Worm (Caenorhabditis elegans) whole organism, late embryonic: ENCODE data around the gene warf-1.
A peak's percentile ranks its signal among the peaks of the same experiment; 100 is the strongest.

ENCODE experiments used
- F13H6.1 ChIP-seq: sonication (generic microtip); optimal IDR thresholded peaks from 2 replicates; lab custom pipeline; 2016; ENCODE audit warnings: missing genetic modification characterization, missing compliant biosample characterization
- K02D7.2 ChIP-seq: sonication (generic microtip); optimal IDR thresholded peaks from 2 replicates; lab custom pipeline; 2017; ENCODE audit warnings: mild to moderate bottlenecking, missing genetic modification characterization, missing compliant biosample characterization
- Y22D7AL.16 ChIP-seq: sonication (generic microtip); optimal IDR thresholded peaks from 2 replicates; lab custom pipeline; 2016; ENCODE audit warnings: missing genetic modification characterization, missing compliant biosample characterization
- ahr-1 ChIP-seq: sonication (generic microtip); optimal IDR thresholded peaks from 2 replicates; lab custom pipeline; 2016; ENCODE audit warnings: missing genetic modification characterization, missing compliant biosample characterization
- ceh-14 ChIP-seq: sonication (generic microtip); optimal IDR thresholded peaks from 2 replicates; lab custom pipeline; 2016; ENCODE audit warnings: missing genotype, missing genetic modification characterization, missing compliant biosample characterization
- ceh-19 ChIP-seq: fragments of 200-800 bp; sonication (Bioruptor generic); optimal IDR thresholded peaks from 2 replicates; lab custom pipeline; 2018; ENCODE audit warnings: mild to moderate bottlenecking, missing genetic modification characterization, missing compliant biosample characterization
- ceh-22 ChIP-seq: sonication (generic microtip); optimal IDR thresholded peaks from 2 replicates; lab custom pipeline; 2017; ENCODE audit warnings: missing biosample characterization, missing genetic modification characterization
- ceh-24 ChIP-seq: sonication (generic microtip); optimal IDR thresholded peaks from 2 replicates; lab custom pipeline; 2016; ENCODE audit warnings: mild to moderate bottlenecking, missing genetic modification characterization, missing compliant biosample characterization
- ceh-30 ChIP-seq: fragments of 150-350 bp; optimal IDR thresholded peaks from 2 replicates; lab custom pipeline; 2014; ENCODE audit warnings: missing biosample characterization, missing genetic modification characterization
- ceh-31 ChIP-seq: sonication (generic microtip); optimal IDR thresholded peaks from 2 replicates; lab custom pipeline; 2016; ENCODE audit warnings: missing genetic modification characterization, missing compliant biosample characterization
- ceh-34 ChIP-seq: sonication (generic microtip); optimal IDR thresholded peaks from 2 replicates; lab custom pipeline; 2016; ENCODE audit warnings: mild to moderate bottlenecking, missing genetic modification characterization, missing compliant biosample characterization
- ceh-45 ChIP-seq: fragments of 200-800 bp; sonication (Bioruptor generic); IDR thresholded peaks from 2 replicates; pipeline ENCODE4 v1.3.6; 2022; ENCODE audit warnings: missing genetic modification reagents, missing genetic modification characterization, missing compliant biosample characterization
- ceh-48 ChIP-seq: sonication (generic microtip); optimal IDR thresholded peaks from 2 replicates; lab custom pipeline; 2016; ENCODE audit warnings: missing genetic modification characterization, inconsistent platforms, missing compliant biosample characterization
- ceh-6 ChIP-seq: fragments of 200-800 bp; sonication (Bioruptor generic); optimal IDR thresholded peaks from 2 replicates; lab custom pipeline; 2018; ENCODE audit warnings: mild to moderate bottlenecking, missing genetic modification characterization, missing compliant biosample characterization
- che-1 ChIP-seq: sonication (generic microtip); optimal IDR thresholded peaks from 2 replicates; lab custom pipeline; 2016; ENCODE audit warnings: mild to moderate bottlenecking, missing genetic modification characterization, missing compliant biosample characterization
- elt-2 ChIP-seq: sonication (generic microtip); optimal IDR thresholded peaks from 2 replicates; lab custom pipeline; 2016; ENCODE audit warnings: missing genetic modification reagents, missing genetic modification characterization, missing compliant biosample characterization
- hlh-13 ChIP-seq: fragments of 200-800 bp; sonication (Bioruptor generic); optimal IDR thresholded peaks from 2 replicates; lab custom pipeline; 2018; ENCODE audit warnings: mild to moderate bottlenecking, missing genetic modification characterization, missing compliant biosample characterization
- hlh-30 ChIP-seq: sonication (generic microtip); optimal IDR thresholded peaks from 2 replicates; lab custom pipeline; 2017; ENCODE audit warnings: antibody characterized with exemption, missing genetic modification characterization, missing compliant biosample characterization; ENCODE audit not compliant: insufficient read depth
- hlh-8 ChIP-seq: sonication (generic microtip); optimal IDR thresholded peaks from 2 replicates; lab custom pipeline; 2016; ENCODE audit warnings: missing genotype, missing genetic modification characterization, missing compliant biosample characterization
- madf-2 ChIP-seq: sonication (generic microtip); optimal IDR thresholded peaks from 2 replicates; lab custom pipeline; 2017; ENCODE audit warnings: missing genetic modification characterization, missing compliant biosample characterization
- mec-3 ChIP-seq: sonication (generic microtip); optimal IDR thresholded peaks from 2 replicates; lab custom pipeline; 2016; ENCODE audit warnings: borderline replicate concordance, missing genetic modification characterization, missing compliant biosample characterization
- npax-4 ChIP-seq: sonication (generic microtip); optimal IDR thresholded peaks from 2 replicates; lab custom pipeline; 2016; ENCODE audit warnings: missing genetic modification characterization, missing compliant biosample characterization
- pag-3 ChIP-seq: sonication (generic microtip); optimal IDR thresholded peaks from 2 replicates; lab custom pipeline; 2016; ENCODE audit warnings: missing compliant biosample characterization, missing genetic modification characterization, borderline replicate concordance
- pha-2 ChIP-seq: sonication (generic microtip); optimal IDR thresholded peaks from 2 replicates; lab custom pipeline; 2017; ENCODE audit warnings: mild to moderate bottlenecking, missing genetic modification characterization, missing compliant biosample characterization
- pros-1 ChIP-seq: fragments of 150-350 bp; optimal IDR thresholded peaks from 2 replicates; lab custom pipeline; 2014; ENCODE audit warnings: missing biosample characterization, missing genetic modification reagents, missing genetic modification characterization
- rnt-1 ChIP-seq: sonication (generic microtip); optimal IDR thresholded peaks from 2 replicates; lab custom pipeline; 2016; ENCODE audit warnings: missing genetic modification characterization, missing compliant biosample characterization
- sdc-2 ChIP-seq: sonication (generic microtip); optimal IDR thresholded peaks from 2 replicates; lab custom pipeline; 2016; ENCODE audit warnings: missing genotype, missing genetic modification characterization, missing compliant biosample characterization
- tbx-2 ChIP-seq: sonication (generic microtip); optimal IDR thresholded peaks from 2 replicates; lab custom pipeline; 2016; ENCODE audit warnings: missing genetic modification characterization, missing compliant biosample characterization
- tbx-7 ChIP-seq: sonication (generic microtip); optimal IDR thresholded peaks from 2 replicates; lab custom pipeline; 2016; ENCODE audit warnings: missing genotype, missing genetic modification characterization, missing compliant biosample characterization
- ttx-3 ChIP-seq: sonication (generic microtip); optimal IDR thresholded peaks from 2 replicates; lab custom pipeline; 2016; ENCODE audit warnings: missing genetic modification reagents, missing genetic modification characterization, missing compliant biosample characterization
- unc-3 ChIP-seq, 2 experiments: fragments of 200-800 bp in 1 of 2; sonication (Bioruptor generic) in 1 of 2; sonication (generic microtip) in 1 of 2; conservative IDR thresholded peaks in 1 of 2; optimal IDR thresholded peaks in 1 of 2; 2 replicates each; pipeline versions ENCODE4 v1.3.6 to Lab custom; 2016 to 2022; ENCODE audit warnings: missing compliant biosample characterization in 2 of 2, missing genetic modification characterization in 2 of 2, missing genetic modification reagents in 1 of 2
- unc-42 ChIP-seq: sonication (generic microtip); optimal IDR thresholded peaks from 2 replicates; lab custom pipeline; 2016; ENCODE audit warnings: missing genotype, missing genetic modification characterization, missing compliant biosample characterization
- unc-55 ChIP-seq: sonication (generic microtip); optimal IDR thresholded peaks from 2 replicates; lab custom pipeline; 2017; ENCODE audit warnings: missing biosample characterization, missing genetic modification reagents, missing genetic modification characterization
- unc-86 ChIP-seq: sonication (generic microtip); optimal IDR thresholded peaks from 2 replicates; lab custom pipeline; 2016; ENCODE audit warnings: missing genetic modification characterization, missing compliant biosample characterization
- ztf-16 ChIP-seq: sonication (generic microtip); optimal IDR thresholded peaks from 2 replicates; lab custom pipeline; 2017; ENCODE audit warnings: missing genetic modification characterization, missing compliant biosample characterization

The warf-1 gene

ce11 chrIV:7608111-7608510 lies 26.5 kb upstream of the warf-1 start:
- TF ChIP-seq ttx-3: no peak
- TF ChIP-seq ceh-14 (tag; lab: Kevin White, UChicago): no peak
- TF ChIP-seq ztf-16 (tag; lab: Kevin White, UChicago): no peak
- TF ChIP-seq ceh-34 (tag; lab: Kevin White, UChicago): no peak
- no peak for TF ChIP-seq unc-86 (tag; lab: Kevin White, UChicago)
- no peak for TF ChIP-seq npax-4 (tag; lab: Kevin White, UChicago)
- no peak for TF ChIP-seq sdc-2 (tag; lab: Kevin White, UChicago)
- TF ChIP-seq ceh-31 (tag; lab: Kevin White, UChicago): no peak
- TF ChIP-seq pha-2 (tag; lab: Kevin White, UChicago): no peak
- TF ChIP-seq ceh-30 (tag; lab: Kevin White, UChicago): no peak
- no peak for TF ChIP-seq ceh-6 (GFP tag; lab: Kevin White, UChicago)
- TF ChIP-seq pros-1 (tag; lab: Kevin White, UChicago): no peak
- no peak for TF ChIP-seq ahr-1 (tag; lab: Kevin White, UChicago)
- no peak for TF ChIP-seq ceh-19 (GFP tag; lab: Kevin White, UChicago)
- no peak for TF ChIP-seq tbx-2 (tag; lab: Kevin White, UChicago)
- no peak for TF ChIP-seq unc-55 (GFP tag; lab: Kevin White, UChicago)
- TF ChIP-seq hlh-30: no peak
- TF ChIP-seq pag-3 (tag; lab: Kevin White, UChicago): no peak
- no peak for TF ChIP-seq hlh-13 (GFP tag; lab: Kevin White, UChicago)

- no peak for TF ChIP-seq pha-2 (tag; lab: Kevin White, UChicago)
- no peak for TF ChIP-seq che-1
- no peak for TF ChIP-seq tbx-2 (tag; lab: Kevin White, UChicago)
- no peak for TF ChIP-seq ceh-22 (tag; lab: Kevin White, UChicago)
- TF ChIP-seq tbx-7 (tag; lab: Kevin White, UChicago): no peak
- TF ChIP-seq ceh-31 (tag; lab: Kevin White, UChicago): peak; percentile 53
- TF ChIP-seq rnt-1 (tag; lab: Kevin White, UChicago): no peak
- TF ChIP-seq Y22D7AL.16: no peak
- TF ChIP-seq ceh-19 (GFP tag; lab: Kevin White, UChicago): peak; percentile 10
- TF ChIP-seq ceh-48: peak; percentile 54
- no peak for TF ChIP-seq hlh-8 (tag; lab: Kevin White, UChicago)
- TF ChIP-seq ahr-1 (tag; lab: Kevin White, UChicago): no peak
- no peak for TF ChIP-seq madf-2 (tag; lab: Kevin White, UChicago)
- no peak for TF ChIP-seq elt-2 (tag; lab: Kevin White, UChicago)
- TF ChIP-seq unc-86 (tag; lab: Kevin White, UChicago): no peak
- no peak for TF ChIP-seq ceh-45 (GFP tag; lab: Robert Waterston, UW)
- TF ChIP-seq ceh-34 (tag; lab: Kevin White, UChicago): no peak
- TF ChIP-seq mec-3 (tag; lab: Kevin White, UChicago): no peak
- no peak for TF ChIP-seq pag-3 (tag; lab: Kevin White, UChicago)
- no peak for TF ChIP-seq K02D7.2 (tag; lab: Kevin White, UChicago)
Observed at ce11 chrIV:7611396-7611795, 23.2 kb upstream of the warf-1 start.

- TF ChIP-seq ceh-22 (tag; lab: Kevin White, UChicago) (no peak), mec-3 (tag; lab: Kevin White, UChicago) (no peak), unc-55 (GFP tag; lab: Kevin White, UChicago) (no peak), unc-42 (tag; lab: Kevin White, UChicago) (peak; percentile 86), ceh-45 (GFP tag; lab: Robert Waterston, UW) (0 out of 2 replicates have a peak, but pooled peaks have one; percentile 32), ceh-24 (no peak), tbx-2 (tag; lab: Kevin White, UChicago) (no peak), unc-3 (GFP tag; conservative IDR thresholded peaks at IDR 0.05; lab: Robert Waterston, UW) (no peak), unc-3 (tag; optimal IDR thresholded peaks at IDR 0.05; lab: Kevin White, UChicago) (no peak), F13H6.1 (tag; lab: Kevin White, UChicago) (no peak)
Observed at ce11 chrIV:7612523-7612922, 22.1 kb upstream of the warf-1 start.
